Fruit fly (Drosophila melanogaster): ENCODE results near the gene ro.

DNA sequence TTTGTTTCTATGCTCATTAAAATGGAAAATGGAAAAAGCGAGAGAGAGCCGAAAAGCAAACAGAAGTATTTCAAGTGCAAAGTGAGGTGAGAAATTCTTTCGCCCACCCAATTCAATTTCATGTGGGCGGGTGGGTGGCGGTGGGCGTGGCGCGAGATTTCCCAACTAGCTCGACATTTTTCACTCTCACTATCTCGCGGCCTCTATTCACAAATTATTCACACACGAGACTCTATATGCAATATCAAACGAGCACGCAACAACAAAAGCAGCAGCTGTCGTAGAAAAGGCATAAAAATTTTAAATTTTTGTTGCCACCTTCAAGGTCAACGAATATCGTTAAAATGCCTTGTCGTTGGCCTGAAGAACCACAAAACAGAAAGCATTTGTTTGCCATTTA, 37.9 kb upstream of the ro start:
- TF ChIP-seq CG13894 (tag; optimal IDR thresholded peaks at IDR 0.05), result no peak
- TF ChIP-seq Hmx (GFP tag; optimal IDR thresholded peaks at IDR 0.05), result no peak
- TF ChIP-seq pros (GFP tag; optimal IDR thresholded peaks at IDR 0.05), result no peak
- TF ChIP-seq ftz-f1 (GFP tag; optimal IDR thresholded peaks at IDR 0.05), result no peak
- TF ChIP-seq hbn (GFP tag; IDR thresholded peaks at IDR 0.05; ENCODE audit: partially characterized antibody), result no peak
- no peak for TF ChIP-seq CTCF (GFP tag; optimal IDR thresholded peaks at IDR 0.05)
- no peak for TF ChIP-seq Ssrp (tag; optimal IDR thresholded peaks at IDR 0.05)
- no peak for TF ChIP-seq hth (optimal IDR thresholded peaks at IDR 0.05)
- no peak for TF ChIP-seq yki (optimal IDR thresholded peaks at IDR 0.05)
- no peak for TF ChIP-seq gsb (GFP tag; IDR thresholded peaks at IDR 0.05)
- TF ChIP-seq CG1602 (GFP tag; optimal IDR thresholded peaks at IDR 0.05), result no peak
- TF ChIP-seq CG15601 (tag; optimal IDR thresholded peaks at IDR 0.05), result no peak
- TF ChIP-seq CG15073 (GFP tag; optimal IDR thresholded peaks at IDR 0.05), result no peak
- TF ChIP-seq dmrt99B (tag; optimal IDR thresholded peaks at IDR 0.05), result no peak

Data from whole organism, embryonic.